Fruit fly (Drosophila melanogaster) whole organism, pupa: Measurements from ENCODE around the gene Trs33.

ENCODE experiments used
- CG10348 ChIP-seq: fragments of 200-800 bp; sonication (Bioruptor generic); IDR thresholded peaks from 2 replicates; pipeline ENCODE4 v1.3.6; 2022; ENCODE audit warnings: missing biosample characterization, missing genetic modification characterization
- CG12605 ChIP-seq: fragments of 200-800 bp; sonication (Bioruptor generic); IDR thresholded peaks from 2 replicates; pipeline ENCODE4 v1.3.6; 2022; ENCODE audit warnings: missing biosample characterization, missing genetic modification characterization
- CG13204 ChIP-seq: fragments of 200-800 bp; sonication (Bioruptor generic); optimal IDR thresholded peaks from 2 replicates; lab custom pipeline; 2018; ENCODE audit warnings: missing biosample characterization, mild to moderate bottlenecking, missing genetic modification characterization, moderate library complexity
- CG14655 ChIP-seq: fragments of 200-800 bp; sonication (Bioruptor generic); optimal IDR thresholded peaks from 3 replicates; lab custom pipeline; 2017; ENCODE audit warnings: mild to moderate bottlenecking, missing biosample characterization, missing genetic modification reagents, missing genetic modification characterization
- CG15710 ChIP-seq: fragments of 200-800 bp; sonication (Bioruptor generic); optimal IDR thresholded peaks from 2 replicates; lab custom pipeline; 2018; ENCODE audit warnings: missing biosample characterization, mild to moderate bottlenecking, missing genetic modification characterization, moderate library complexity
- CG17806 ChIP-seq: fragments of 200-800 bp; sonication (Bioruptor generic); optimal IDR thresholded peaks from 2 replicates; lab custom pipeline; 2018; ENCODE audit warnings: missing biosample characterization, mild to moderate bottlenecking, missing genetic modification characterization, moderate library complexity
- CG32121 ChIP-seq: fragments of 200-800 bp; sonication (Bioruptor generic); IDR thresholded peaks from 2 replicates; pipeline ENCODE4 v1.3.6; 2022; ENCODE audit warnings: missing biosample characterization, missing genetic modification characterization
- CG34367 ChIP-seq: fragments of 200-800 bp; sonication (Bioruptor generic); optimal IDR thresholded peaks from 2 replicates; lab custom pipeline; 2018; ENCODE audit warnings: missing biosample characterization, mild to moderate bottlenecking, missing genetic modification characterization
- CG4496 ChIP-seq: fragments of 200-800 bp; sonication (Bioruptor generic); IDR thresholded peaks from 3 replicates; pipeline ENCODE4 v1.3.6; 2022; ENCODE audit warnings: missing biosample characterization, missing genetic modification characterization
- CG8159 ChIP-seq: fragments of 200-800 bp; sonication (Bioruptor generic); optimal IDR thresholded peaks from 3 replicates; lab custom pipeline; 2018; ENCODE audit warnings: missing biosample characterization, mild to moderate bottlenecking, missing genetic modification characterization, moderate library complexity
- CG8301 ChIP-seq: fragments of 200-800 bp; sonication (Bioruptor generic); optimal IDR thresholded peaks from 2 replicates; lab custom pipeline; 2018; ENCODE audit warnings: missing biosample characterization, mild to moderate bottlenecking, missing genetic modification characterization
- CG9948 ChIP-seq: fragments of 200-800 bp; sonication (Bioruptor generic); optimal IDR thresholded peaks from 2 replicates; lab custom pipeline; 2018; ENCODE audit warnings: missing biosample characterization, mild to moderate bottlenecking, missing genetic modification characterization, moderate library complexity
- D1 ChIP-seq: fragments of 200-800 bp; sonication (Bioruptor generic); optimal IDR thresholded peaks from 2 replicates; lab custom pipeline; 2018; ENCODE audit warnings: missing biosample characterization, mild to moderate bottlenecking, missing genetic modification characterization, moderate library complexity
- EcR ChIP-seq: fragments of 200-800 bp; sonication (Bioruptor generic); optimal IDR thresholded peaks from 3 replicates; lab custom pipeline; 2019; ENCODE audit warnings: missing biosample characterization, missing genetic modification characterization, mild to moderate bottlenecking, moderate library complexity, missing genetic modification reagents
- Ets98B ChIP-seq: fragments of 200-800 bp; sonication (Bioruptor generic); IDR thresholded peaks from 2 replicates; pipeline ENCODE4 v1.3.6; 2022; ENCODE audit warnings: missing biosample characterization, missing genetic modification characterization
- Pif1A ChIP-seq: fragments of 200-800 bp; sonication (Bioruptor generic); optimal IDR thresholded peaks from 3 replicates; lab custom pipeline; 2016; ENCODE audit warnings: missing biosample characterization, missing genetic modification characterization
- Pif1B ChIP-seq: fragments of 200-800 bp; sonication (Bioruptor generic); optimal IDR thresholded peaks from 3 replicates; lab custom pipeline; 2016; ENCODE audit warnings: missing biosample characterization, missing genetic modification characterization
- Snoo ChIP-seq: fragments of 200-800 bp; sonication (Bioruptor generic); optimal IDR thresholded peaks from 3 replicates; lab custom pipeline; 2017; ENCODE audit warnings: missing biosample characterization, mild to moderate bottlenecking, missing genetic modification characterization, inconsistent platforms
- fd96Ca ChIP-seq: fragments of 200-800 bp; sonication (Bioruptor generic); IDR thresholded peaks from 3 replicates; pipeline ENCODE4 v1.3.6; 2022; ENCODE audit warnings: missing biosample characterization, missing genetic modification characterization
- gl ChIP-seq: fragments of 200-800 bp; sonication (Bioruptor generic); optimal IDR thresholded peaks from 2 replicates; lab custom pipeline; 2018; ENCODE audit warnings: missing biosample characterization, mild to moderate bottlenecking, missing genetic modification characterization
- rn ChIP-seq: fragments of 200-800 bp; sonication (Bioruptor generic); IDR thresholded peaks from 2 replicates; pipeline ENCODE4 v1.3.6; 2022; ENCODE audit warnings: missing biosample characterization, missing genetic modification characterization

The Trs33 gene

dm6 chr3R:15369742-15370141, 18.9 kb upstream of the Trs33 start, which contains the start of gene CG14868:
CG14868 (minus strand) TSS chr3R:15369945.
- no peak for TF ChIP-seq CG9948 (tag; lab: Kevin White, UChicago)
- TF ChIP-seq CG14655: no peak
- TF ChIP-seq CG17806: no peak
- no peak for TF ChIP-seq CG15710 (tag; lab: Kevin White, UChicago)
- no peak for TF ChIP-seq Snoo
- TF ChIP-seq CG32121 (GFP tag; lab: Robert Waterston, UW): no peak
- no peak for TF ChIP-seq CG13204

dm6 chr3R:15367477-15367876, 16.7 kb upstream of the Trs33 start, which contains the start of gene CG34404:
CG34404 (minus strand) TSS chr3R:15367665.
- no peak for TF ChIP-seq CG14655
- no peak for TF ChIP-seq CG4496 (GFP tag; lab: Robert Waterston, UW)
- TF ChIP-seq Ets98B: no peak
- no peak for TF ChIP-seq Snoo
- TF ChIP-seq, all 21 proteins: peak for 0

dm6 chr3R:15366839-15367238, 16.0 kb upstream of the Trs33 start:
- no peak for TF ChIP-seq gl
- TF ChIP-seq CG15710 (tag; lab: Kevin White, UChicago): peak; percentile 32
- no peak for TF ChIP-seq rn (GFP tag; lab: Robert Waterston, UW)
- no peak for TF ChIP-seq fd96Ca
- peak; percentile 76; the same call in 2 of the 3 replicates for TF ChIP-seq CG4496 (GFP tag; lab: Robert Waterston, UW)
- TF ChIP-seq Pif1B (GFP tag; lab: Kevin White, UChicago): no peak
- TF ChIP-seq Ets98B: peak; percentile 41
- TF ChIP-seq CG8301 (tag; lab: Kevin White, UChicago): no peak
- no peak for TF ChIP-seq CG34367
- TF ChIP-seq CG8159 (tag; lab: Kevin White, UChicago): no peak
- TF ChIP-seq CG9948 (tag; lab: Kevin White, UChicago): peak; percentile 43
- peak; percentile 55 for TF ChIP-seq CG17806
- TF ChIP-seq CG13204: no peak
- TF ChIP-seq CG32121 (GFP tag; lab: Robert Waterston, UW): peak; percentile 62; the same call in 1 of the 2 replicates
- no peak for TF ChIP-seq EcR (GFP tag; lab: Kevin White, UChicago)
- TF ChIP-seq D1 (tag; lab: Kevin White, UChicago): no peak
- peak; percentile 19 for TF ChIP-seq Snoo
- TF ChIP-seq Pif1A (GFP tag; lab: Kevin White, UChicago): no peak
- no peak for TF ChIP-seq CG14655
- peak; percentile 46; the same call in 1 of the 2 replicates for TF ChIP-seq CG12605 (GFP tag; lab: Robert Waterston, UW)

- TF ChIP-seq CG32121 (GFP tag; lab: Robert Waterston, UW) (no peak), CG8301 (tag; lab: Kevin White, UChicago) (no peak), CG10348 (GFP tag; lab: Robert Waterston, UW) (no peak), CG4496 (GFP tag; lab: Robert Waterston, UW) (no peak), CG9948 (tag; lab: Kevin White, UChicago) (no peak)
Observed at dm6 chr3R:15363608-15364007, 12.8 kb upstream of the Trs33 start, which contains the start of gene CG6171. CG6171 (minus strand) TSS chr3R:15363857.

- TF ChIP-seq CG32121 (GFP tag; lab: Robert Waterston, UW) (peak; percentile 19; the same call in 1 of the 2 replicates), rn (GFP tag; lab: Robert Waterston, UW) (no peak), CG9948 (tag; lab: Kevin White, UChicago) (no peak), CG17806 (no peak), CG12605 (GFP tag; lab: Robert Waterston, UW) (no peak), CG13204 (no peak)
Observed at dm6 chr3R:15361490-15361889, 10.7 kb upstream of the Trs33 start, which contains the start of the genes Cog2 and Trax. Cog2 (minus strand) TSS chr3R:15361657. Trax (plus strand) TSS chr3R:15361692.

- TF ChIP-seq CG4496 (GFP tag; lab: Robert Waterston, UW) (peak; percentile 81), Snoo (peak; percentile 63), fd96Ca (peak; percentile 75; the same call in 2 of the 3 replicates), CG13204 (no peak), rn (GFP tag; lab: Robert Waterston, UW) (peak; percentile 46; the same call in 1 of the 2 replicates), CG32121 (GFP tag; lab: Robert Waterston, UW) (peak; percentile 72), CG12605 (GFP tag; lab: Robert Waterston, UW) (0 out of 2 replicates have a peak, but pooled peaks have one; percentile 26), Ets98B (peak; percentile 75), CG10348 (GFP tag; lab: Robert Waterston, UW) (0 out of 2 replicates have a peak, but pooled peaks have one; percentile 20), CG8301 (tag; lab: Kevin White, UChicago) (no peak), Pif1A (GFP tag; lab: Kevin White, UChicago) (no peak), CG14655 (no peak), CG9948 (tag; lab: Kevin White, UChicago) (peak; percentile 77), EcR (GFP tag; lab: Kevin White, UChicago) (peak; percentile 17), gl (peak; percentile 55), CG8159 (tag; lab: Kevin White, UChicago) (peak; percentile 89), CG34367 (peak; percentile 68), CG17806 (peak; percentile 83), CG15710 (tag; lab: Kevin White, UChicago) (peak; percentile 84), Pif1B (GFP tag; lab: Kevin White, UChicago) (no peak), D1 (tag; lab: Kevin White, UChicago) (no peak)
Observed at dm6 chr3R:15356645-15357431, 6.0 kb upstream of the Trs33 start, which contains the start of the genes Atg4b and Hibch. Atg4b (minus strand) TSS chr3R:15356924. Hibch (plus strand) TSS chr3R:15357229.
